Worm (Caenorhabditis elegans) whole organism, young adult: ENCODE data around the gene mat-3.

ENCODE experiments used
- unc-130 ChIP-seq: sonication (generic microtip); optimal IDR thresholded peaks from 2 replicates; lab custom pipeline; 2016; ENCODE audit warnings: missing genetic modification reagents, missing genetic modification characterization, missing compliant biosample characterization
- zim-3 ChIP-seq: sonication (generic microtip); optimal IDR thresholded peaks from 2 replicates; lab custom pipeline; 2017; ENCODE audit warnings: mild to moderate bottlenecking, missing genetic modification characterization, moderate library complexity, missing compliant biosample characterization

- TF ChIP-seq zim-3 (tag; lab: Kevin White, UChicago): no peak
- TF ChIP-seq unc-130: no peak
Measured at ce11 chrIII:482739-483138, 7.5 kb downstream of the mat-3 start.
